Worm (Caenorhabditis elegans) whole organism, L1 larva: Measurements from ENCODE around the gene R09A8.5.

Experiments used
- Y116A8C.19 ChIP-seq: sonication (generic microtip); optimal IDR thresholded peaks from 2 replicates; lab custom pipeline; 2016; ENCODE audit warnings: missing compliant biosample characterization, missing genetic modification characterization, borderline replicate concordance
- aly-2 ChIP-seq: fragments of 150-350 bp; optimal IDR thresholded peaks from 2 replicates; lab custom pipeline; 2014; ENCODE audit warnings: missing biosample characterization, missing genetic modification characterization
- ama-1 ChIP-seq: fragments of 150-350 bp; optimal IDR thresholded peaks from 2 replicates; lab custom pipeline; 2014
- blmp-1 ChIP-seq: fragments of 150-350 bp; optimal IDR thresholded peaks from 2 replicates; lab custom pipeline; 2014; ENCODE audit warnings: missing biosample characterization, missing genetic modification characterization
- ceh-63 ChIP-seq: fragments of 200-800 bp; sonication (Bioruptor generic); optimal IDR thresholded peaks from 2 replicates; lab custom pipeline; 2018; ENCODE audit warnings: mild to moderate bottlenecking, missing genetic modification characterization, missing compliant biosample characterization
- ceh-82 ChIP-seq, 3 experiments: fragments of 150-350 bp in 1 of 3; sonication (generic microtip) in 2 of 3; optimal IDR thresholded peaks; 2 replicates each; lab custom pipeline; 2014 to 2017; ENCODE audit warnings: missing biosample characterization in 3 of 3, missing genetic modification characterization in 3 of 3
- ceh-88 ChIP-seq: fragments of 200-800 bp; sonication (Bioruptor generic); IDR thresholded peaks from 2 replicates; pipeline ENCODE4 v1.3.6; 2022; ENCODE audit warnings: missing genetic modification characterization, missing compliant biosample characterization
- ces-1 ChIP-seq: fragments of 150-350 bp; optimal IDR thresholded peaks from 2 replicates; lab custom pipeline; 2014; ENCODE audit warnings: missing biosample characterization, missing genetic modification reagents, missing genetic modification characterization
- efl-1 ChIP-seq, 4 experiments: fragments of 150-350 bp; optimal IDR thresholded peaks in 3 of 4; peaks in 1 of 4; 1 replicate in 1 of 4; 2 replicates in 3 of 4; lab custom pipeline; 2014; ENCODE audit warnings: missing biosample characterization in 2 of 4, missing genetic modification characterization in 2 of 4, missing genetic modification reagents in 2 of 4
- elt-2 ChIP-seq: sonication (generic microtip); optimal IDR thresholded peaks from 2 replicates; lab custom pipeline; 2016; ENCODE audit warnings: missing genetic modification characterization, mild to moderate bottlenecking, inconsistent platforms, missing compliant biosample characterization, missing genetic modification reagents
- fkh-10 ChIP-seq: sonication (generic microtip); optimal IDR thresholded peaks from 2 replicates; lab custom pipeline; 2017; ENCODE audit warnings: missing biosample characterization, missing genetic modification reagents, missing genetic modification characterization
- fkh-4 ChIP-seq: sonication (generic microtip); optimal IDR thresholded peaks from 2 replicates; lab custom pipeline; 2016; ENCODE audit warnings: missing compliant biosample characterization, missing genetic modification characterization, borderline replicate concordance
- fkh-8 ChIP-seq: sonication (generic microtip); optimal IDR thresholded peaks from 2 replicates; lab custom pipeline; 2016; ENCODE audit warnings: mild to moderate bottlenecking, missing genetic modification characterization, missing compliant biosample characterization
- fos-1 ChIP-seq: fragments of 150-350 bp; optimal IDR thresholded peaks from 2 replicates; lab custom pipeline; 2014; ENCODE audit warnings: missing biosample characterization, missing genetic modification characterization
- hlh-17 ChIP-seq: fragments of 200-800 bp; sonication (Bioruptor generic); optimal IDR thresholded peaks from 2 replicates; lab custom pipeline; 2018; ENCODE audit warnings: missing genetic modification characterization, mild to moderate bottlenecking, missing compliant biosample characterization, moderate library complexity, borderline replicate concordance
- jun-1 ChIP-seq: fragments of 150-350 bp; optimal IDR thresholded peaks from 2 replicates; lab custom pipeline; 2014; ENCODE audit warnings: missing biosample characterization, missing genetic modification reagents, missing genetic modification characterization
- lin-14 ChIP-seq: fragments of 200-800 bp; sonication (Bioruptor generic); optimal IDR thresholded peaks from 2 replicates; lab custom pipeline; 2018; ENCODE audit warnings: mild to moderate bottlenecking, missing genetic modification characterization, moderate library complexity, missing compliant biosample characterization
- lin-35 ChIP-seq, 2 experiments: fragments of 150-350 bp; optimal IDR thresholded peaks; 2 replicates each; lab custom pipeline; 2014; ENCODE audit warnings: missing biosample characterization in 2 of 2, missing genetic modification characterization in 2 of 2, missing genetic modification reagents in 2 of 2
- lin-39 ChIP-seq: fragments of 150-350 bp; optimal IDR thresholded peaks from 2 replicates; lab custom pipeline; 2014; ENCODE audit warnings: missing biosample characterization, missing genetic modification reagents, missing genetic modification characterization
- mep-1 ChIP-seq: fragments of 150-350 bp; optimal IDR thresholded peaks from 2 replicates; lab custom pipeline; 2014; ENCODE audit warnings: missing biosample characterization, missing genetic modification characterization
- nhr-71 ChIP-seq: sonication (generic microtip); optimal IDR thresholded peaks from 2 replicates; lab custom pipeline; 2016; ENCODE audit warnings: mild to moderate bottlenecking, missing genetic modification characterization, moderate library complexity, missing compliant biosample characterization
- nhr-76 ChIP-seq: sonication (generic microtip); optimal IDR thresholded peaks from 2 replicates; lab custom pipeline; 2017; ENCODE audit warnings: missing biosample characterization, missing genetic modification characterization
- nhr-77 ChIP-seq: fragments of 150-350 bp; optimal IDR thresholded peaks from 2 replicates; lab custom pipeline; 2014; ENCODE audit warnings: missing biosample characterization, missing genetic modification characterization
- nhr-84 ChIP-seq: sonication (generic microtip); optimal IDR thresholded peaks from 2 replicates; lab custom pipeline; 2017; ENCODE audit warnings: missing biosample characterization, missing genetic modification characterization
- pag-3 ChIP-seq: sonication (generic microtip); optimal IDR thresholded peaks from 2 replicates; lab custom pipeline; 2017; ENCODE audit warnings: missing genetic modification characterization, mild to moderate bottlenecking, missing compliant biosample characterization, antibody characterized with exemption, borderline replicate concordance; ENCODE audit not compliant: insufficient read depth
- rnt-1 ChIP-seq: sonication (generic microtip); optimal IDR thresholded peaks from 2 replicates; lab custom pipeline; 2016; ENCODE audit warnings: mild to moderate bottlenecking, missing genetic modification characterization, moderate library complexity, missing compliant biosample characterization
- snu-23 ChIP-seq: sonication (generic microtip); optimal IDR thresholded peaks from 2 replicates; lab custom pipeline; 2016; ENCODE audit warnings: missing genetic modification characterization, missing compliant biosample characterization
- sptf-1 ChIP-seq: fragments of 150-350 bp; optimal IDR thresholded peaks from 2 replicates; lab custom pipeline; 2014; ENCODE audit warnings: missing biosample characterization, missing genetic modification characterization
- sup-37 ChIP-seq: fragments of 200-800 bp; sonication (Bioruptor generic); optimal IDR thresholded peaks from 2 replicates; lab custom pipeline; 2018; ENCODE audit warnings: mild to moderate bottlenecking, missing genetic modification characterization, missing compliant biosample characterization
- swsn-7 ChIP-seq: sonication (generic microtip); optimal IDR thresholded peaks from 2 replicates; lab custom pipeline; 2016; ENCODE audit warnings: missing genetic modification characterization, missing compliant biosample characterization
- unc-130 ChIP-seq: fragments of 150-350 bp; optimal IDR thresholded peaks from 2 replicates; lab custom pipeline; 2017; ENCODE audit warnings: missing biosample characterization, missing genetic modification characterization, inconsistent platforms
- unc-30 ChIP-seq: sonication (generic microtip); optimal IDR thresholded peaks from 2 replicates; lab custom pipeline; 2017; ENCODE audit warnings: missing biosample characterization, missing genetic modification characterization
- unc-62 ChIP-seq: fragments of 150-350 bp; optimal IDR thresholded peaks from 2 replicates; lab custom pipeline; 2014; ENCODE audit warnings: missing biosample characterization, missing genetic modification reagents, missing genetic modification characterization
- unc-86 ChIP-seq: sonication (generic microtip); optimal IDR thresholded peaks from 2 replicates; lab custom pipeline; 2016; ENCODE audit warnings: missing genetic modification characterization, missing compliant biosample characterization
- zag-1 ChIP-seq: fragments of 150-350 bp; optimal IDR thresholded peaks from 2 replicates; lab custom pipeline; 2014; ENCODE audit warnings: missing biosample characterization, missing genetic modification characterization
- zip-4 ChIP-seq: fragments of 200-800 bp; sonication (Bioruptor generic); optimal IDR thresholded peaks from 2 replicates; lab custom pipeline; 2018; ENCODE audit warnings: mild to moderate bottlenecking, missing genetic modification characterization, moderate library complexity, missing compliant biosample characterization
- ztf-11 ChIP-seq, 2 experiments: sonication (generic microtip); optimal IDR thresholded peaks; 2 replicates each; lab custom pipeline; 2016 to 2017; ENCODE audit warnings: missing genetic modification characterization in 2 of 2, missing biosample characterization in 1 of 2, missing compliant biosample characterization in 1 of 2

Gene R09A8.5

ce11 chrX:12635010-12635409, 5.3 kb downstream of the R09A8.5 start (continued):
- no peak for TF ChIP-seq fkh-8 (tag; lab: Kevin White, UChicago)
- TF ChIP-seq nhr-71 (tag; lab: Kevin White, UChicago), result peak; percentile 47
- TF ChIP-seq rnt-1, result peak; percentile 31
- peak; percentile 14 for TF ChIP-seq fos-1

ce11 chrX:12633862-12634404, 6.4 kb downstream of the R09A8.5 start, which contains the start of gene ivns-1:
TSS of gene ivns-1 (minus strand) at chrX:12634354.
- peak; percentile 59 for TF ChIP-seq elt-2 (tag; lab: Kevin White, UChicago)
- TF ChIP-seq lin-14 (GFP tag; lab: Kevin White, UChicago), result peak; percentile 6
- TF ChIP-seq efl-1 (optimal IDR thresholded peaks at IDR 0.05; lab: Kevin White, UChicago), result no peak
- peak in 1 of 2 experiments; percentile 76 for TF ChIP-seq efl-1 (GFP tag; optimal IDR thresholded peaks at IDR 0.05 in 1 of 2; lab: Kevin White, UChicago)
- no peak for TF ChIP-seq ceh-82 (tag; optimal IDR thresholded peaks at IDR 0.05; lab: Kevin White, UChicago)
- TF ChIP-seq blmp-1 (tag; lab: Kevin White, UChicago), result no peak
- no peak for TF ChIP-seq nhr-77
- TF ChIP-seq, all 84 proteins: peak for 3

- TF ChIP-seq mep-1 (no peak), fkh-4 (tag; lab: Kevin White, UChicago) (no peak), zip-4 (GFP tag; lab: Kevin White, UChicago) (no peak), lin-39 (tag; lab: Kevin White, UChicago) (no peak), lin-14 (GFP tag; lab: Kevin White, UChicago) (peak; percentile 48), aly-2 (no peak), ceh-88 (GFP tag; lab: Robert Waterston, UW) (no peak), efl-1 (optimal IDR thresholded peaks at IDR 0.05; lab: Kevin White, UChicago) (no peak), efl-1 (GFP tag; optimal IDR thresholded peaks at IDR 0.05 in 1 of 2; lab: Kevin White, UChicago) (peak in 1 of 2 experiments; percentile 30), ama-1 (lab: Kevin White, UChicago) (no peak), hlh-17 (no peak), snu-23 (GFP tag; lab: Kevin White, UChicago) (no peak), lin-35 (GFP tag; optimal IDR thresholded peaks at IDR 0.05; lab: Kevin White, UChicago) (no peak), unc-130 (no peak), pag-3 (tag; lab: Kevin White, UChicago) (no peak), ces-1 (GFP tag; lab: Kevin White, UChicago) (peak; percentile 23), sup-37 (GFP tag; lab: Kevin White, UChicago) (no peak), swsn-7 (tag; lab: Kevin White, UChicago) (no peak), nhr-84 (no peak), jun-1 (tag; lab: Kevin White, UChicago) (no peak), sptf-1 (no peak), nhr-76 (tag; lab: Kevin White, UChicago) (no peak), Y116A8C.19 (no peak), unc-86 (peak; percentile 12), unc-30 (tag; lab: Kevin White, UChicago) (no peak), fkh-10 (peak; percentile 88), blmp-1 (tag; lab: Kevin White, UChicago) (no peak)
These were observed 7.7 kb downstream of the R09A8.5 start for ce11 chrX:12632657-12633056.

ce11 chrX:12631446-12631845, 8.9 kb downstream of the R09A8.5 start:
- TF ChIP-seq unc-62 (GFP tag; lab: Kevin White, UChicago), result no peak
- no peak for TF ChIP-seq ceh-63
- TF ChIP-seq lin-14 (GFP tag; lab: Kevin White, UChicago), result peak; percentile 49
- TF ChIP-seq zag-1, result peak; percentile 10
- TF ChIP-seq ztf-11 (tag; optimal IDR thresholded peaks at IDR 0.05; lab: Kevin White, UChicago), result no peak
- no peak for TF ChIP-seq hlh-17
- TF ChIP-seq pag-3 (tag; lab: Kevin White, UChicago), result no peak
- peak; percentile 44 for TF ChIP-seq fkh-10
